Fruit fly (Drosophila melanogaster): ENCODE results near the gene COX7B.

DNA sequence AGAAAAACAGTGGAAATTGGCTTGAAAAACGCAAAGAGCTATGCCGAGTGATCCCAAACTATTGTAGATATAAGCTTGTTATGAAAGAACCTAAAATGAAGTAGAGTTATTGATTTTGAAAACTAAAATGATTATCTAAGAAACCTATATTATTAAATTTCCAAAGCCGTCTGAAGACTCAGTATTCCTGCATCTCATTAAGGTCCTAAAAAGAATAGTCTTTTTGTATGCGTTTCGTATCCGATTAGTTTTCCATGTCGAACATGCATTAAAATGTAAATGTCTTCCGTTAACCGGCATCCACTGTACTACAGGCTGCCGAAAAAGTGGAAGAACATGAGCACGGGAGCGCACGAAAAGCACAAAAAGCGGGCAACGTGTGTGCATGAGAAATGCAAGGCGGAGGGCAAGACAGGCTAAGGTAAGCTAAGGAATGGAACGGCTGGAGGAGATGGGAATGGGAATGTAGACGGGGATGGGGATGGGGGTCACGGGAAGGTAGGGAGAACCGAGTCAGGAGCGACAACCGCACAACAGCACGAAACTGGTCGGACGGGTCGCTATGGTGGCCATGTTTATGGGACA lies 4.6 kb upstream of the COX7B start:
- TF ChIP-seq CG8478 (optimal IDR thresholded peaks at IDR 0.05) (no peak), CTCF (optimal IDR thresholded peaks at IDR 0.05) (no peak)

Measured in S2 (cell line).